Fruit fly (Drosophila melanogaster) whole organism, wandering third instar larva: Measurements from ENCODE around the gene Arv1.

Source experiments
- CG32264 ChIP-seq: fragments of 200-800 bp; sonication (Bioruptor generic); optimal IDR thresholded peaks from 2 replicates; lab custom pipeline; 2016; ENCODE audit warnings: missing biosample characterization, missing genetic modification characterization
- GATAd ChIP-seq: sonication (Bioruptor generic); optimal IDR thresholded peaks from 2 replicates; lab custom pipeline; 2016; ENCODE audit warnings: missing biosample characterization, missing genetic modification characterization
- Jra ChIP-seq: sonication (Bioruptor generic); optimal IDR thresholded peaks from 2 replicates; lab custom pipeline; 2016; ENCODE audit warnings: missing biosample characterization, missing genetic modification characterization
- Sp1 ChIP-seq: fragments of 200-800 bp; sonication (Bioruptor generic); optimal IDR thresholded peaks from 3 replicates; lab custom pipeline; 2019; ENCODE audit warnings: missing biosample characterization, mild to moderate bottlenecking, missing genetic modification characterization, moderate library complexity
- dmrt93B ChIP-seq: fragments of 200-800 bp; sonication (Bioruptor generic); optimal IDR thresholded peaks from 2 replicates; lab custom pipeline; 2018; ENCODE audit warnings: missing biosample characterization, mild to moderate bottlenecking, missing genetic modification characterization
- fru ChIP-seq: fragments of 200-800 bp; sonication (Bioruptor generic); optimal IDR thresholded peaks from 3 replicates; lab custom pipeline; 2016; ENCODE audit warnings: missing biosample characterization, mild to moderate bottlenecking, missing genetic modification characterization
- lola ChIP-seq: fragments of >200 bp; optimal IDR thresholded peaks from 2 replicates; lab custom pipeline; 2017; ENCODE audit warnings: missing biosample characterization, missing genetic modification characterization
- pan ChIP-seq: fragments of >200 bp; optimal IDR thresholded peaks from 2 replicates; lab custom pipeline; 2017
- sage ChIP-seq: fragments of 200-800 bp; sonication (Bioruptor generic); optimal IDR thresholded peaks from 2 replicates; lab custom pipeline; 2016; ENCODE audit warnings: missing biosample characterization, mild to moderate bottlenecking, missing genetic modification characterization

DNA sequence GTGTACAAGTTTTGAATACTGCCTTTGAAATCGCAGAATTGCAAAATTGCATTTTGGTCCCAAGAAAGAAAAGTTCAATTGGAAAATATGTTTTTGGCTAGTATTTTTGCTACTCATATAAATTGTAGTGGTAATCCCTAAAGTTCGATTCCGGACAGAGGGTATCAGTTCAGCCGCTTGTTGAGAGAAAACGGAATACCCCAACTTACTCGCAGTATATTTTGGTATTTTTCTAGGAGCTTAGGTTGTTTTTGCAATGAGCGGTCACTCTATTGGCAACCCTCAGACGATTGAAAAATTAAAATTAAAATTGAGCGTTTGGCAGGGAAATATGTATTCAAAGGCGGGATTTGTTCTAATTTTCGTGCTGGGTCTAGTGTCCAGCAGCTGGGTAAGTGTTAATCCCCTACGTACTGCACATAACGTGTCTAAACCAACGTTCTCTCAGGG is 45.2 kb upstream of the Arv1 start:
- TF ChIP-seq dmrt93B (GFP tag; lab: Kevin White, UChicago): no peak
- no peak for TF ChIP-seq CG32264 (GFP tag; lab: Kevin White, UChicago)
- TF ChIP-seq lola (GFP tag; lab: Kevin White, UChicago): no peak
- no peak for TF ChIP-seq GATAd (GFP tag; lab: Kevin White, UChicago)
- no peak for TF ChIP-seq fru (GFP tag; lab: Kevin White, UChicago)
- no peak for TF ChIP-seq sage
- TF ChIP-seq pan: no peak
- TF ChIP-seq Sp1 (GFP tag; lab: Kevin White, UChicago): no peak
- no peak for TF ChIP-seq Jra (GFP tag; lab: Kevin White, UChicago)
